Worm (Caenorhabditis elegans) whole organism, midembryonic: ENCODE measurements around the gene C06B3.6.

Experiments used
- T22C8.4 ChIP-seq: fragments of 200-800 bp; sonication (Bioruptor generic); IDR thresholded peaks from 2 replicates; pipeline ENCODE4 v1.3.6; 2022; ENCODE audit warnings: missing genetic modification characterization, missing compliant biosample characterization
- flt-1 ChIP-seq: fragments of 200-800 bp; sonication (Bioruptor generic); IDR thresholded peaks from 2 replicates; pipeline ENCODE4 v1.3.6; 2022; ENCODE audit warnings: missing genetic modification characterization, missing compliant biosample characterization
- ref-1 ChIP-seq: fragments of 200-800 bp; sonication (Bioruptor generic); conservative IDR thresholded peaks from 2 replicates; pipeline ENCODE4 v1.3.6; 2022; ENCODE audit warnings: missing genetic modification reagents, missing genetic modification characterization, missing compliant biosample characterization

DNA sequence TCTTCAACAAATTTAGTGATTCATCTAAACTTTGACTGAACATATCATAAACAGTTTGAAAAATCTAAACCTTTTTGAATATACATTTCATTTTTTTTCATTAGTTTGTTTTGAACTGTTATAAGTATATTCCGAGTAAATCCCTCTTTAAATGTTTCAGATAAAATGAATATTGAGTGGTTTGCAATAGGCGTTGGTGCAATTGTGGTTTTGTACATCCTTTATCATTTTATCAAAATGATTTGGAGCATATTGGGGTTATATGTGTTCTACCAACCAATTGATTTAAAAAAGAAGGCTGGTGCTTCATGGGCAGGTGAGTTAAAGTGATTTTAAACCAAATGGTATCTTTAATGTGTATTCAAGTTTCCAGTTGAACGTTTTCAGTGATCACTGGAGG, 4.3 kb downstream of the C06B3.6 start, which contains the start of gene stdh-3:
- TF ChIP-seq T22C8.4 (GFP tag; lab: Robert Waterston, UW) = no peak
- no peak for TF ChIP-seq flt-1 (GFP tag; lab: Robert Waterston, UW)
- TF ChIP-seq ref-1 (GFP tag; lab: Robert Waterston, UW) = no peak
